Fruit fly (Drosophila melanogaster): ENCODE data around the gene 5-HT2B.

The 5-HT2B gene

dm6 chr3R:8670529-8671491, 92.8 kb downstream of the 5-HT2B start, which contains the start of gene p (continued):
- TF ChIP-seq CG10669 (GFP tag; optimal IDR thresholded peaks at IDR 0.05), result peak; percentile 37
- peak; percentile 71 for TF ChIP-seq achi (GFP tag; optimal IDR thresholded peaks at IDR 0.05)
- no peak for TF ChIP-seq CG4318 (GFP tag; optimal IDR thresholded peaks at IDR 0.05)
- peak; percentile 46 for TF ChIP-seq Hr4 (GFP tag; optimal IDR thresholded peaks at IDR 0.05)
- TF ChIP-seq Hr39 (GFP tag; optimal IDR thresholded peaks at IDR 0.05), result peak; percentile 49
- TF ChIP-seq dsx (GFP tag; optimal IDR thresholded peaks at IDR 0.05; ENCODE audit: poor library complexity, severe bottlenecking), result no peak
- TF ChIP-seq eg (GFP tag; IDR thresholded peaks at IDR 0.05), result peak; percentile 66; the same call in 2 of the 3 replicates
- peak; percentile 63 for TF ChIP-seq Met (GFP tag; optimal IDR thresholded peaks at IDR 0.05)
- TF ChIP-seq CG11294 (GFP tag; IDR thresholded peaks at IDR 0.05), result 0 out of 2 replicates have a peak, but pooled peaks have one; percentile 34
- TF ChIP-seq fd85E (GFP tag; optimal IDR thresholded peaks at IDR 0.05), result no peak
- TF ChIP-seq ss (GFP tag; optimal IDR thresholded peaks at IDR 0.05), result peak in 1 of 2 experiments; percentile 66
- TF ChIP-seq Lpt (GFP tag; optimal IDR thresholded peaks at IDR 0.05), result peak; percentile 44
- TF ChIP-seq CG9139 (GFP tag; optimal IDR thresholded peaks at IDR 0.05), result no peak
- TF ChIP-seq CG16779 (tag; optimal IDR thresholded peaks at IDR 0.05), result peak; percentile 33
- TF ChIP-seq Ets96B (tag; optimal IDR thresholded peaks at IDR 0.05), result no peak
- TF ChIP-seq CG6792 (GFP tag; optimal IDR thresholded peaks at IDR 0.05), result peak; percentile 50
- TF ChIP-seq Eip93F (GFP tag; optimal IDR thresholded peaks at IDR 0.05), result no peak
- peak; percentile 5 for TF ChIP-seq CG1621 (tag; optimal IDR thresholded peaks at IDR 0.05)
- TF ChIP-seq CG10631 (GFP tag; optimal IDR thresholded peaks at IDR 0.05), result peak; percentile 32
- peak; percentile 70 for TF ChIP-seq CG3919 (GFP tag; optimal IDR thresholded peaks at IDR 0.05)
- peak; percentile 4 for TF ChIP-seq CG6276 (GFP tag; optimal IDR thresholded peaks at IDR 0.05)
- peak; percentile 34 for TF ChIP-seq CG3032 (tag; optimal IDR thresholded peaks at IDR 0.05)
- no peak for TF ChIP-seq dac (GFP tag; optimal IDR thresholded peaks at IDR 0.05)
- peak; percentile 60 for TF ChIP-seq cyc (GFP tag; optimal IDR thresholded peaks at IDR 0.05)
- TF ChIP-seq Sox15 (GFP tag; optimal IDR thresholded peaks at IDR 0.05), result no peak
- peak; percentile 61 for TF ChIP-seq pdm3 (GFP tag; optimal IDR thresholded peaks at IDR 0.05)
- TF ChIP-seq Ets21C (GFP tag; optimal IDR thresholded peaks at IDR 0.05), result no peak
- no peak for TF ChIP-seq Blimp-1 (GFP tag; optimal IDR thresholded peaks at IDR 0.05)

dm6 chr3R:8673803-8674234, 95.8 kb downstream of the 5-HT2B start, which contains the start of gene mRpL19:
mRpL19 (plus strand) TSS chr3R:8674109.
- TF ChIP-seq Sox102F (GFP tag; optimal IDR thresholded peaks at IDR 0.05) (peak; percentile 1), CG6854 (GFP tag; optimal IDR thresholded peaks at IDR 0.05) (no peak), salr (GFP tag; optimal IDR thresholded peaks at IDR 0.05) (no peak), Eip93F (GFP tag; optimal IDR thresholded peaks at IDR 0.05) (no peak), CG3919 (GFP tag; optimal IDR thresholded peaks at IDR 0.05) (no peak), topi (GFP tag; optimal IDR thresholded peaks at IDR 0.05) (no peak), Eip75B (GFP tag; optimal IDR thresholded peaks at IDR 0.05) (peak; percentile 1), CG6808 (GFP tag; optimal IDR thresholded peaks at IDR 0.05) (no peak), dsx (GFP tag; optimal IDR thresholded peaks at IDR 0.05; ENCODE audit: poor library complexity, severe bottlenecking) (no peak), Sox15 (GFP tag; optimal IDR thresholded peaks at IDR 0.05) (no peak), vri (GFP tag; optimal IDR thresholded peaks at IDR 0.05) (no peak), Smox (GFP tag; optimal IDR thresholded peaks at IDR 0.05) (peak; percentile 30), CG11902 (GFP tag; optimal IDR thresholded peaks at IDR 0.05) (no peak), achi (GFP tag; optimal IDR thresholded peaks at IDR 0.05) (no peak), Met (GFP tag; optimal IDR thresholded peaks at IDR 0.05) (peak; percentile 6), CG31627 (GFP tag; optimal IDR thresholded peaks at IDR 0.05) (no peak), esn (GFP tag; optimal IDR thresholded peaks at IDR 0.05) (peak; percentile 31), OdsH (GFP tag; optimal IDR thresholded peaks at IDR 0.05) (peak; percentile 13), CG16779 (tag; optimal IDR thresholded peaks at IDR 0.05) (no peak), fd85E (GFP tag; optimal IDR thresholded peaks at IDR 0.05) (no peak), ss (GFP tag; optimal IDR thresholded peaks at IDR 0.05) (no peak), Hr39 (GFP tag; optimal IDR thresholded peaks at IDR 0.05) (no peak), spab (GFP tag; optimal IDR thresholded peaks at IDR 0.05) (no peak), fkh (GFP tag; optimal IDR thresholded peaks at IDR 0.05) (no peak), CG6163 (GFP tag; IDR thresholded peaks at IDR 0.05) (no peak), CG9139 (GFP tag; optimal IDR thresholded peaks at IDR 0.05) (no peak), CG34406 (GFP tag; optimal IDR thresholded peaks at IDR 0.05) (no peak), CG11294 (GFP tag; IDR thresholded peaks at IDR 0.05) (no peak), CG10631 (GFP tag; optimal IDR thresholded peaks at IDR 0.05) (no peak), net (GFP tag; optimal IDR thresholded peaks at IDR 0.05) (no peak), cyc (GFP tag; optimal IDR thresholded peaks at IDR 0.05) (no peak), Blimp-1 (GFP tag; optimal IDR thresholded peaks at IDR 0.05) (no peak), Hr4 (GFP tag; optimal IDR thresholded peaks at IDR 0.05) (peak; percentile 9)

All from whole organism, prepupa.